Worm (Caenorhabditis elegans): ENCODE data around the gene W02C12.2.

The W02C12.2 gene

DNA sequence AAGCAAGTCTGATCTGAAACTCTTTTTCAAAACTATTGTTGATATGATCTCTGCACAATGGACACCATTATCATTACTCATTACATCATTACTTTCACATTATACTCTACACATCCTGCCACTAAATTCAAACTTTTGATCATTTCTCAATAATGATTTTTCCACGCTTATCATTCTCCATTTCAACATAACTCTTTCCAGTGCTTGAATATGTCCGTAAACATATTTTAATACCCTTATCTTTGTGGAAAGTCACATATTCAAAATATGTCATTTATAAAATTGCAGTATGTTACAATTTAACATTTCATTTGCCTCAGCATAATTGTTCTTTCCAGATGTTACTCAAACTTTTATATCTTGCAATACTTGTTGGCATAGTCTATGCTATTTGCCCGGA, 47.4 kb downstream of the W02C12.2 start, which contains the start of gene clec-75:
TSS of gene clec-75 (plus strand) at position 339 of the 400 bp plus-strand sequence.
- no peak for TF ChIP-seq sptf-1 (tag; optimal IDR thresholded peaks at IDR 0.05)
- TF ChIP-seq mls-2 (tag; optimal IDR thresholded peaks at IDR 0.05) = no peak
- no peak for TF ChIP-seq ceh-39 (tag; optimal IDR thresholded peaks at IDR 0.05)
- no peak for TF ChIP-seq sem-2 (GFP tag; optimal IDR thresholded peaks at IDR 0.05)
- no peak for TF ChIP-seq lin-32 (GFP tag; optimal IDR thresholded peaks at IDR 0.05)
- TF ChIP-seq unc-62 (GFP tag; optimal IDR thresholded peaks at IDR 0.05) = no peak
- no peak for TF ChIP-seq lsy-2 (tag; optimal IDR thresholded peaks at IDR 0.05)
- no peak for TF ChIP-seq snpc-4 (tag; optimal IDR thresholded peaks at IDR 0.05)
- TF ChIP-seq zip-8 (tag; optimal IDR thresholded peaks at IDR 0.05) = no peak
- TF ChIP-seq elt-1 (tag; optimal IDR thresholded peaks at IDR 0.05; ENCODE audit: borderline replicate concordance, insufficient read depth) = no peak
- no peak for TF ChIP-seq bed-3 (GFP tag; optimal IDR thresholded peaks at IDR 0.05)
- TF ChIP-seq nhr-12 (tag; optimal IDR thresholded peaks at IDR 0.05) = no peak
- no peak for TF ChIP-seq ceh-83 (GFP tag; optimal IDR thresholded peaks at IDR 0.05)
- TF ChIP-seq ces-1 (GFP tag; optimal IDR thresholded peaks at IDR 0.05) = no peak

DNA sequence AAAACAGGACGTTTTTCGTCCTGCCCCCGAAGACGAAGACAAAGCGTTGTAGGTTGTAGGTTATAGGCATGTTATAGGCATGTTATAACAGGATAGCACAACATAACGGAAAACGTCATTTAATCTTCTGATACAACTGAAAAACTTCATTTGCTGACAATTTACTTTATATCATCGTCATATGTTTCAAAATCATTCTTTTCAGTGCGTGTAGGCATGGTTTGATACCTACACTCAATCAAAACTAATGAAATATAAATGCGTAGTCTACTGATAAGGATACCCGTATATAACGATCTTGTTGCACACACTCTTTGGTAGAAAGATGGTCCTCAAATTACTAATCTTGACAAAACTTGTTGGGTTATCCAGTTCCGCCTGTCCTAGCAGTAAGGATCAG, 51.1 kb downstream of the W02C12.2 start, which contains the start of gene clec-74:
TSS of gene clec-74 (plus strand) at position 301 of the 400 bp plus-strand sequence.
- TF ChIP-seq nhr-237 (tag; optimal IDR thresholded peaks at IDR 0.05) = no peak
- TF ChIP-seq drap-1 (GFP tag; optimal IDR thresholded peaks at IDR 0.05) = no peak
- no peak for TF ChIP-seq ceh-43 (GFP tag; optimal IDR thresholded peaks at IDR 0.05)
- no peak for TF ChIP-seq mls-2 (tag; optimal IDR thresholded peaks at IDR 0.05)
- no peak for TF ChIP-seq snpc-4 (tag; optimal IDR thresholded peaks at IDR 0.05)
- no peak for TF ChIP-seq sptf-1 (tag; optimal IDR thresholded peaks at IDR 0.05)
- no peak for TF ChIP-seq M03D4.4 (tag; optimal IDR thresholded peaks at IDR 0.05)
- no peak for TF ChIP-seq mab-5 (tag; optimal IDR thresholded peaks at IDR 0.05)
- TF ChIP-seq unc-62 (GFP tag; optimal IDR thresholded peaks at IDR 0.05) = no peak
- TF ChIP-seq unc-39 (tag; optimal IDR thresholded peaks at IDR 0.05) = no peak
- no peak for TF ChIP-seq ztf-11 (tag; optimal IDR thresholded peaks at IDR 0.05)
- TF ChIP-seq unc-120 (tag; optimal IDR thresholded peaks at IDR 0.05; ENCODE audit: poor library complexity, severe bottlenecking) = no peak
- TF ChIP-seq ceh-39 (tag; optimal IDR thresholded peaks at IDR 0.05) = no peak
- TF ChIP-seq bed-3 (GFP tag; optimal IDR thresholded peaks at IDR 0.05) = no peak

DNA sequence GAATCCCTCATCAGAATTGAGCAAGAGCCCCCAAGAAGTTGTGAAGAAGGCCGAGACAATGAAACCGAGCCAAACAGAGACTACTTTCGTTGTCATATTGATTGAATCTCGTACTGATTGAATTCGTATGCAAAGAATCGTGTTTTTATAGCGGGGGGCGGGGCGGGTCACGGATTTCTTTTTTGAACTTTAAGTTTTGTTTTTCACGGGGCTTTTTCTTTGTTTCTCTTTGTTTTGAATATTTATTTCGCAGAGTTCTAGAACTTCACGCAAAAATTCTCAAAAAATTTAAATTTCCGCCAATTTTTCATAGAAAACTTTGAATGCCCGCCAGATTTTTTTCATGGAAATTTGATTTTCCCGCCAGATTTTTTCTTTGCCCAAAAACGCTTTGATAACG, 51.7 kb downstream of the W02C12.2 start, which contains the start of gene clec-73:
TSS of gene clec-73 (minus strand) at position 101 of the 400 bp plus-strand sequence.
- TF ChIP-seq lsy-2 (tag; optimal IDR thresholded peaks at IDR 0.05) = no peak
- no peak for TF ChIP-seq ceh-83 (GFP tag; optimal IDR thresholded peaks at IDR 0.05)
- TF ChIP-seq nhr-2 (tag; optimal IDR thresholded peaks at IDR 0.05) = no peak
